Worm (Caenorhabditis elegans) whole organism, L4 larva: ENCODE results near the gene F14D7.14.

Experiments
- nhr-25 ChIP-seq: sonication (generic microtip); optimal IDR thresholded peaks from 2 replicates; lab custom pipeline; 2017; ENCODE audit warnings: missing genetic modification characterization, mild to moderate bottlenecking, missing compliant biosample characterization, antibody characterized with exemption, moderate library complexity, borderline replicate concordance; ENCODE audit not compliant: insufficient read depth
- ztf-11 ChIP-seq: fragments of 150-350 bp; optimal IDR thresholded peaks from 2 replicates; lab custom pipeline; 2014; ENCODE audit warnings: missing biosample characterization, missing genetic modification characterization

DNA sequence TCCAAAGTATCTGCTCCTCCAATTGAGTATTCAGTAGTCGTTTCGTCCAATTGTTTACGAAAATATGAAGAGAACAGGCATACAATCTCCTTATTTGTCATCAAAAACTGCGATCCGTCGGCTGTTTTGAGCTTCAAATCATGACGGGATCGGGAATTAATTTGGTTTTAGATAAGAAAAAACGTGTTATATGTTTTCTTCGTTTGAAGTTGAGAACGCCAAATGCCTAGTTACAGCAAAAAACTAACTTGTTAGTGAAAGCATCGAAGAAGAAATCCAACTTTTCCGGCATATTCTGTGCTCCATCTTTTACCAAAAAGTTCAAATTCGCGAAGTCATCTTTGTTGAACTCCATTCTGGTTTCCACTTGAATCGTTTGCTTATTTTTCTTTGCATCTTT is 20.4 kb upstream of the F14D7.14 start, which contains the start of gene F14D7.1:
- TF ChIP-seq nhr-25 (tag; lab: Kevin White, UChicago) (no peak), ztf-11 (tag; lab: Kevin White, UChicago) (no peak)
